Worm (Caenorhabditis elegans) whole organism, L3 larva: ENCODE data around the gene R12B2.13.

Source experiments
- R02D3.7 ChIP-seq: fragments of 150-350 bp; optimal IDR thresholded peaks from 2 replicates; lab custom pipeline; 2014; ENCODE audit warnings: missing biosample characterization, missing genetic modification characterization
- ama-1 ChIP-seq: fragments of 150-350 bp; optimal IDR thresholded peaks from 2 replicates; lab custom pipeline; 2018
- ceh-16 ChIP-seq: sonication (generic microtip); optimal IDR thresholded peaks from 2 replicates; lab custom pipeline; 2017; ENCODE audit warnings: missing biosample characterization, missing genetic modification characterization
- ceh-82 ChIP-seq: fragments of 150-350 bp; optimal IDR thresholded peaks from 2 replicates; lab custom pipeline; 2014; ENCODE audit warnings: missing biosample characterization, missing genetic modification characterization
- ceh-9 ChIP-seq: sonication (generic microtip); optimal IDR thresholded peaks from 2 replicates; lab custom pipeline; 2018; ENCODE audit warnings: missing biosample characterization, missing genetic modification characterization
- daf-12 ChIP-seq: fragments of 150-350 bp; optimal IDR thresholded peaks from 2 replicates; lab custom pipeline; 2014; ENCODE audit warnings: missing biosample characterization, missing genetic modification reagents, missing genetic modification characterization
- egl-5 ChIP-seq: fragments of 150-350 bp; optimal IDR thresholded peaks from 2 replicates; lab custom pipeline; 2017; ENCODE audit warnings: missing biosample characterization, missing genetic modification reagents, missing genetic modification characterization, inconsistent platforms
- elt-1 ChIP-seq: fragments of 150-350 bp; optimal IDR thresholded peaks from 2 replicates; lab custom pipeline; 2014; ENCODE audit warnings: missing biosample characterization, missing genetic modification characterization
- elt-2 ChIP-seq: sonication (generic microtip); optimal IDR thresholded peaks from 2 replicates; lab custom pipeline; 2016; ENCODE audit warnings: missing genetic modification reagents, mild to moderate bottlenecking, missing genetic modification characterization, missing compliant biosample characterization
- elt-3 ChIP-seq, 3 experiments: fragments of 150-350 bp in 1 of 3; sonication (generic microtip) in 2 of 3; optimal IDR thresholded peaks; 2 replicates in 2 of 3; 4 replicates in 1 of 3; lab custom pipeline; 2014 to 2017; ENCODE audit warnings: missing biosample characterization in 3 of 3, missing genetic modification characterization in 3 of 3
- fkh-10 ChIP-seq: sonication (generic microtip); optimal IDR thresholded peaks from 2 replicates; lab custom pipeline; 2017; ENCODE audit warnings: missing biosample characterization, missing genetic modification reagents, missing genetic modification characterization
- hmg-11 ChIP-seq: sonication (generic microtip); optimal IDR thresholded peaks from 2 replicates; lab custom pipeline; 2016; ENCODE audit warnings: missing genetic modification characterization, missing compliant biosample characterization
- lin-15B ChIP-seq: fragments of 150-350 bp; optimal IDR thresholded peaks from 2 replicates; lab custom pipeline; 2014; ENCODE audit warnings: missing biosample characterization, missing genetic modification characterization
- lin-39 ChIP-seq: fragments of 150-350 bp; optimal IDR thresholded peaks from 2 replicates; lab custom pipeline; 2018; ENCODE audit warnings: missing biosample characterization, missing genetic modification reagents, missing genetic modification characterization
- lsy-12 ChIP-seq: sonication (generic microtip); optimal IDR thresholded peaks from 2 replicates; lab custom pipeline; 2016; ENCODE audit warnings: mild to moderate bottlenecking, missing genetic modification characterization, missing compliant biosample characterization
- mdl-1 ChIP-seq: fragments of 150-350 bp; optimal IDR thresholded peaks from 2 replicates; lab custom pipeline; 2014; ENCODE audit warnings: missing biosample characterization, missing genetic modification characterization
- nfya-1 ChIP-seq: sonication (generic microtip); optimal IDR thresholded peaks from 2 replicates; lab custom pipeline; 2017; ENCODE audit warnings: missing genetic modification characterization, mild to moderate bottlenecking, missing compliant biosample characterization, antibody characterized with exemption, moderate library complexity; ENCODE audit not compliant: insufficient read depth
- nhr-11 ChIP-seq: fragments of 150-350 bp; optimal IDR thresholded peaks from 2 replicates; lab custom pipeline; 2014; ENCODE audit warnings: missing biosample characterization, missing genetic modification characterization
- nhr-12 ChIP-seq: fragments of 150-350 bp; optimal IDR thresholded peaks from 2 replicates; lab custom pipeline; 2014; ENCODE audit warnings: missing biosample characterization, missing genetic modification characterization
- nhr-237 ChIP-seq: fragments of 150-350 bp; optimal IDR thresholded peaks from 2 replicates; lab custom pipeline; 2014; ENCODE audit warnings: missing biosample characterization, missing genetic modification characterization
- nhr-25 ChIP-seq: sonication (generic microtip); optimal IDR thresholded peaks from 2 replicates; lab custom pipeline; 2017; ENCODE audit warnings: missing biosample characterization, missing genetic modification characterization
- nhr-43 ChIP-seq: sonication (generic microtip); optimal IDR thresholded peaks from 2 replicates; lab custom pipeline; 2016; ENCODE audit warnings: mild to moderate bottlenecking, missing genetic modification characterization, missing compliant biosample characterization; ENCODE audit not compliant: poor library complexity, severe bottlenecking
- nhr-76 ChIP-seq: fragments of 150-350 bp; sonication (generic microtip); optimal IDR thresholded peaks from 5 replicates; lab custom pipeline; 2014; ENCODE audit warnings: missing biosample characterization, missing genetic modification characterization
- nhr-77 ChIP-seq: fragments of 150-350 bp; optimal IDR thresholded peaks from 2 replicates; lab custom pipeline; 2014; ENCODE audit warnings: missing biosample characterization, missing genetic modification characterization
- pha-4 ChIP-seq: fragments of 150-350 bp; optimal IDR thresholded peaks from 2 replicates; lab custom pipeline; 2014; ENCODE audit warnings: missing biosample characterization, missing genetic modification reagents, missing genetic modification characterization
- pqm-1 ChIP-seq: fragments of 150-350 bp; optimal IDR thresholded peaks from 2 replicates; lab custom pipeline; 2017; ENCODE audit warnings: missing biosample characterization, missing genetic modification characterization, inconsistent platforms
- sea-2 ChIP-seq: fragments of 150-350 bp; sonication (generic microtip); optimal IDR thresholded peaks from 4 replicates; lab custom pipeline; 2014; ENCODE audit warnings: missing biosample characterization, missing genetic modification reagents, missing genetic modification characterization
- skn-1 ChIP-seq: fragments of 150-350 bp; optimal IDR thresholded peaks from 2 replicates; lab custom pipeline; 2014; ENCODE audit warnings: missing biosample characterization, missing genetic modification characterization
- snpc-4 ChIP-seq: fragments of 150-350 bp; optimal IDR thresholded peaks from 2 replicates; lab custom pipeline; 2014; ENCODE audit warnings: missing biosample characterization, missing genetic modification characterization
- tbx-2 ChIP-seq: sonication (generic microtip); optimal IDR thresholded peaks from 2 replicates; lab custom pipeline; 2016; ENCODE audit warnings: mild to moderate bottlenecking, missing genetic modification characterization, missing compliant biosample characterization
- unc-39 ChIP-seq: sonication (generic microtip); optimal IDR thresholded peaks from 4 replicates; lab custom pipeline; 2017; ENCODE audit warnings: missing biosample characterization, missing genetic modification characterization
- unc-62 ChIP-seq: fragments of 150-350 bp; sonication (generic microtip); optimal IDR thresholded peaks from 4 replicates; lab custom pipeline; 2014; ENCODE audit warnings: missing biosample characterization, missing genetic modification reagents, missing genetic modification characterization
- zag-1 ChIP-seq: fragments of 150-350 bp; optimal IDR thresholded peaks from 2 replicates; lab custom pipeline; 2014; ENCODE audit warnings: missing biosample characterization, missing genetic modification characterization
- ztf-11 ChIP-seq: fragments of 150-350 bp; optimal IDR thresholded peaks from 2 replicates; lab custom pipeline; 2014; ENCODE audit warnings: missing biosample characterization, missing genetic modification characterization
- ztf-4 ChIP-seq: fragments of 150-350 bp; optimal IDR thresholded peaks from 2 replicates; lab custom pipeline; 2014; ENCODE audit warnings: missing biosample characterization, missing genetic modification characterization

Gene R12B2.13

DNA sequence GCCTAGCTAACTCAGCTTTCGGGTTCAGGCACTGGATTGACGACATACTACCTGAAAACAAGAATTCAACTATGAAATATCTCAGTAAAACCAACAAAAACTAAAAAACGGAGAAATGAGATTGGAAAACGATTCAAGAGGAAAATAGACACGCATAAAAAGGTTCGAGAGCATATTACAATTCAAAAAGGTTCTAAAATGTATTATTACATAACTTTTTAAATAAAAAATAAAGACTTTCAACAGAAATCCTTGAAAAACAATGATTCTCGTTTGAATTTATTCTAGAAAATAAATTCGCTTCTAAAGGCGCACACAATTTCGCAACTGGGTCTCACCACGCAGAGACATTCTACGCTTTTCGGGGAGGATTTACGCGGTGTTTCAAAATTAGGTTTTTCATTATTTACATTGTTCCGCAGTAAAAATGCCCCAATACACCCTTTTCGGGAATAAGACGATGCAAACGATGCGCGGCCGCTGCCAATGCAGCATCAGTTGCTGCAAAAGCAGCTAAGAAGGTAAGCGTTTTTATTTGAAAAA lies 22.4 kb upstream of the R12B2.13 start, which contains the start of the genes cct-6 and alh-9 (continued):
- TF ChIP-seq pha-4 (tag; lab: Kevin White, UChicago), result peak; percentile 99
- TF ChIP-seq egl-5 (tag; lab: Kevin White, UChicago), result peak; percentile 97
- no peak for TF ChIP-seq nhr-77 (tag; lab: Kevin White, UChicago)
- TF ChIP-seq lsy-12 (tag; lab: Kevin White, UChicago), result no peak
- TF ChIP-seq snpc-4, result peak; percentile 70
- no peak for TF ChIP-seq nhr-237 (tag; lab: Kevin White, UChicago)
- TF ChIP-seq nhr-76 (tag; lab: Kevin White, UChicago), result no peak
- TF ChIP-seq unc-62 (GFP tag; lab: Kevin White, UChicago), result no peak
- no peak for TF ChIP-seq unc-39 (tag; lab: Kevin White, UChicago)

DNA sequence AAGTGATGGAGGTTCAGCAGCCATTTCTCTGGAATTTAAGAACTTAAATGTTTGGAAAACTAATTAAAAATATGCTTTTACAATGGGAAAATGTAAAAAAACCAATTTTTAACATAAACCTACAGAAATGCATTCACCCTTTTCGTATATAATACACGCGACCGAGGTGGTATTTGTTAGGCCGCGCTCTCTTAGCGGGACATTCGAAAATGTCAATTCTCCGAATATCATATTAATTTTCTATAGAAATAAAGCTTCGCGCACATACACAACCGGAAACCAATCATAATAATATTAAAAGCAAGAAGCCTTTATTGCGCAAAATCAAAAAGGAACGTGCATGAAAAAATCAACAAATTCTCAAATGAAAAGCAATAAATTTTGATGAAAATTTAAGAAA lies 20.0 kb upstream of the R12B2.13 start, which contains the start of gene ddx-23:
Gene ddx-23, minus strand, starts transcription at position 30 of the 400 bp plus-strand sequence.
- no peak for TF ChIP-seq R02D3.7
- TF ChIP-seq elt-2 (tag; lab: Kevin White, UChicago), result peak; percentile 38
- peak; percentile 26 for TF ChIP-seq tbx-2 (tag; lab: Kevin White, UChicago)
- peak; percentile 35 for TF ChIP-seq nfya-1 (tag; lab: Kevin White, UChicago)
- peak; percentile 30 for TF ChIP-seq nhr-43 (tag; lab: Kevin White, UChicago)
- TF ChIP-seq ama-1, result peak; percentile 79
- TF ChIP-seq pha-4 (tag; lab: Kevin White, UChicago), result peak; percentile 45
- TF ChIP-seq ztf-11, result no peak
- no peak for TF ChIP-seq ceh-16 (tag; lab: Kevin White, UChicago)
- no peak for TF ChIP-seq nhr-76 (tag; lab: Kevin White, UChicago)
- peak; percentile 0 for TF ChIP-seq lin-15B (tag; lab: Kevin White, UChicago)

DNA sequence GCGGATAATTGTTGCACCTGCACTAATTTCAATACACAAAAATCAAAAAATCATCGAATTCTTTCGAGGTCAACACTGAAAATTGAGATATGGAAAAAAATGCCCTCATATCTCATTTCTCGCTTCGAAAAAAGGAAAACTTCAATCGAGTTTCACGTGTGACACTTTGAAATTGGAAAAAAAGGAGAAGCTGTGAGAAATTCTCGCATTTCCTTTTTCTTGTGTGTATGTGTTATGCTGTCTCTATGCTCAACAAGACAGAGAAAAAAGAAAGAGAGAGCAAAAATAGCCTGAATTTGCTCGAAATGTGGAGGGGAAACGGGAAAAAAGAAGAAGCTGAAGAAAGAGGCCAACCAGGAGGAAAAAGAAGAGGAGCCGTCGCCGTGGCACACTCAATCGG lies 13.1 kb upstream of the R12B2.13 start:
- TF ChIP-seq nfya-1 (tag; lab: Kevin White, UChicago) (peak; percentile 46), hmg-11 (tag; lab: Kevin White, UChicago) (no peak), lsy-12 (tag; lab: Kevin White, UChicago) (no peak), fkh-10 (GFP tag; lab: Kevin White, UChicago) (peak; percentile 74), unc-62 (GFP tag; lab: Kevin White, UChicago) (no peak)
- TF ChIP-seq, all 47 proteins: peak for 2

DNA sequence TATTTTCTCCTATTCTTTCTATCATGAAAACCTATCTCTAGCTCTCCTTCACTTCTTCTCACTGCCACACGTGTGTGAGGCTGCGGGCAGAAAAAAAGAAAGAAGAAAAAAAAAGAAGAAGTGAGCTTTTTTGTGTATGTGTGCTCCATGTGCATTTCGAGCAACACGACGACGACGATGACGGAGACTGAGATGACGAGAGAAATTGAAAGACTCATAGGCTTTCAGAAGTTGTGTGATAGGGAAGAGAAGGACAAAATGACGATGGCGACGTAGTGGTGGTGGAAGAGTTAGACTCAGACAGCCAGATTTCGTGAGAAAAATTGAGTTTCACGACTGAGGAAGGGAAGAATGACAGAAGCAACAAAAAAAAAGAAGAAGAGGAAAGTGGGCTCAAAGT lies 12.2 kb upstream of the R12B2.13 start:
- TF ChIP-seq snpc-4 (peak; percentile 2), skn-1 (peak; percentile 12), unc-62 (GFP tag; lab: Kevin White, UChicago) (peak; percentile 35), lin-15B (tag; lab: Kevin White, UChicago) (peak; percentile 4), hmg-11 (tag; lab: Kevin White, UChicago) (peak; percentile 76), nhr-25 (tag; lab: Kevin White, UChicago) (no peak), nhr-11 (tag; lab: Kevin White, UChicago) (peak; percentile 56), ztf-4 (tag; lab: Kevin White, UChicago) (no peak), nhr-12 (no peak), pha-4 (tag; lab: Kevin White, UChicago) (no peak), nfya-1 (tag; lab: Kevin White, UChicago) (peak; percentile 85), elt-1 (peak; percentile 15), mdl-1 (tag; lab: Kevin White, UChicago) (peak; percentile 85), zag-1 (tag; lab: Kevin White, UChicago) (peak; percentile 61), lin-39 (peak; percentile 74), fkh-10 (GFP tag; lab: Kevin White, UChicago) (peak; percentile 88), nhr-77 (tag; lab: Kevin White, UChicago) (no peak), nhr-76 (tag; lab: Kevin White, UChicago) (no peak), ceh-82 (no peak)

DNA sequence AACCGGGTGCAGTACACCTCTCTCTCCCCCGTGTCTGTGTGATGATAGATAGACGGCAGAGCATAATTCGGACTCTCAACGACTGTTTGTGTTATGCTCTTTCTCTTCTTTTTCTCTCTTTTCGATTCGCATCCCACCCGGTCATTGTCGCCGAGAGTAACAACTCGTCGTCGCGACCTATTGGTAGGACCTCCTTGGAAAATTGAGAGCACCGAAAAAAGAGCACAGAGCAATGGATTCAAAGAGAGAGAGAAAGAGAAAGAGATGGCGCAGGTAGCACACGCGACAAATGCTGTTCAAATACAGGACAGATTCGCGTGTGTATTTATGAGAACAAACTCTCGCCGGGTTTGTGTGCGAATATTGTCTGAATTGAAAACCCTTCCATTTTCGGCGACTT lies 10.4 kb upstream of the R12B2.13 start:
- TF ChIP-seq lin-39, result peak; percentile 21
- TF ChIP-seq ceh-9 (tag; lab: Kevin White, UChicago), result no peak
- peak; percentile 71 for TF ChIP-seq pha-4 (tag; lab: Kevin White, UChicago)

DNA sequence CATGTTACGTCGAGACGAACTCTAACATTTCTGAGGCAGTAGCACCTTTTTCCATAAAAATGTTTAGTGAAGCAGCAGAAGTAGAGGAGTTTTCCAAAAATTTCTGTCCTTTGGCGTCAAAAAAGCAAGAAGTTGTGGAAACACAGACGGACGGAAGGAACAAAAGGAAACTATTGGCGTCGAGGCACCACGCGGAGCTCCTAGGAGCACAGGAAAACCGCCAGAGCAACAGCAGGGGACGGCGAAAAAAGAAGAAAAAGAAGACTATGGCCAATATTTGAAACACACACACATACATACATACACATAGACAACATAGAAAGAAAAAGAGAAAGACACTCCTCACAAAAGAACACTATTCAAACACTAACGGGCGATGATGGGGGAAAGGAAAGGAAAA lies 9.6 kb upstream of the R12B2.13 start:
- no peak for TF ChIP-seq ama-1
- TF ChIP-seq nfya-1 (tag; lab: Kevin White, UChicago), result peak; percentile 23
- no peak for TF ChIP-seq ceh-9 (tag; lab: Kevin White, UChicago)
- peak; percentile 60 for TF ChIP-seq pha-4 (tag; lab: Kevin White, UChicago)
- no peak for TF ChIP-seq elt-2 (tag; lab: Kevin White, UChicago)
- TF ChIP-seq sea-2 (GFP tag; lab: Kevin White, UChicago), result no peak
- TF ChIP-seq ceh-16 (tag; lab: Kevin White, UChicago), result no peak
- no peak for TF ChIP-seq skn-1
- TF ChIP-seq snpc-4, result no peak
- no peak for TF ChIP-seq pqm-1 (tag; lab: Kevin White, UChicago)
- TF ChIP-seq daf-12 (tag; lab: Kevin White, UChicago), result no peak
- TF ChIP-seq ceh-82, result no peak
- no peak for TF ChIP-seq nhr-11 (tag; lab: Kevin White, UChicago)
- TF ChIP-seq hmg-11 (tag; lab: Kevin White, UChicago), result peak; percentile 7
- no peak for TF ChIP-seq elt-3 (tag; optimal IDR thresholded peaks at IDR 0.05; lab: Kevin White, UChicago)
